Fruit fly (Drosophila melanogaster) whole organism, embryonic: ENCODE measurements around the gene PAPLA1.

Experiments
- Asciz ChIP-seq: fragments of 200-800 bp; sonication (Bioruptor generic); optimal IDR thresholded peaks from 2 replicates; lab custom pipeline; 2017; ENCODE audit warnings: missing biosample characterization, mild to moderate bottlenecking, missing genetic modification characterization, missing genetic modification reagents
- Atf-2 ChIP-seq: fragments of 200-800 bp; sonication (Bioruptor generic); optimal IDR thresholded peaks from 2 replicates; lab custom pipeline; 2016; ENCODE audit warnings: missing biosample characterization, missing genetic modification characterization
- Atf3 ChIP-seq: fragments of 200-800 bp; sonication (Bioruptor generic); optimal IDR thresholded peaks from 3 replicates; lab custom pipeline; 2016; ENCODE audit warnings: missing biosample characterization, missing genetic modification characterization
- CG11695 ChIP-seq: fragments of 200-800 bp; sonication (Bioruptor generic); IDR thresholded peaks from 3 replicates; pipeline ENCODE4 v1.3.6; 2022; ENCODE audit warnings: missing biosample characterization, missing genetic modification characterization
- CG12236 ChIP-seq: fragments of 200-800 bp; sonication (Bioruptor generic); optimal IDR thresholded peaks from 2 replicates; lab custom pipeline; 2016; ENCODE audit warnings: missing biosample characterization, missing genetic modification characterization
- CG14860 ChIP-seq: fragments of 200-800 bp; sonication (Bioruptor generic); IDR thresholded peaks from 3 replicates; pipeline ENCODE4 v1.3.6; 2022; ENCODE audit warnings: missing biosample characterization, missing genetic modification characterization; ENCODE audit not compliant: partially characterized antibody
- CG17328 ChIP-seq: fragments of 200-800 bp; sonication (Bioruptor generic); IDR thresholded peaks from 2 replicates; pipeline ENCODE4 v1.3.6; 2022; ENCODE audit warnings: missing biosample characterization, missing genetic modification characterization
- CG17385 ChIP-seq: fragments of 200-800 bp; sonication (Bioruptor generic); optimal IDR thresholded peaks from 3 replicates; lab custom pipeline; 2018; ENCODE audit warnings: missing biosample characterization, mild to moderate bottlenecking, missing genetic modification characterization
- CG17912 ChIP-seq: fragments of 200-800 bp; sonication (Bioruptor generic); optimal IDR thresholded peaks from 2 replicates; lab custom pipeline; 2018; ENCODE audit warnings: missing biosample characterization, mild to moderate bottlenecking, missing genetic modification characterization
- CG18619 ChIP-seq: fragments of 200-800 bp; sonication (Bioruptor generic); optimal IDR thresholded peaks from 3 replicates; lab custom pipeline; 2017; ENCODE audit warnings: missing biosample characterization, mild to moderate bottlenecking, missing genetic modification characterization
- CG31224 ChIP-seq: fragments of 200-800 bp; sonication (Bioruptor generic); IDR thresholded peaks from 2 replicates; pipeline ENCODE4 v1.3.6; 2022; ENCODE audit warnings: missing biosample characterization, missing genetic modification characterization
- CG4328 ChIP-seq: fragments of 200-800 bp; sonication (Bioruptor generic); optimal IDR thresholded peaks from 3 replicates; lab custom pipeline; 2017; ENCODE audit warnings: missing biosample characterization, missing genetic modification reagents, missing genetic modification characterization
- CG6854 ChIP-seq: fragments of 200-800 bp; sonication (Bioruptor generic); optimal IDR thresholded peaks from 3 replicates; lab custom pipeline; 2017; ENCODE audit warnings: missing biosample characterization, mild to moderate bottlenecking, missing genetic modification characterization
- CG8924 ChIP-seq: fragments of 200-800 bp; optimal IDR thresholded peaks from 3 replicates; lab custom pipeline; 2019; ENCODE audit warnings: missing biosample characterization, mild to moderate bottlenecking, missing genetic modification characterization, moderate library complexity
- CG8944 ChIP-seq: fragments of 200-800 bp; sonication (Bioruptor generic); optimal IDR thresholded peaks from 3 replicates; lab custom pipeline; 2016; ENCODE audit warnings: missing biosample characterization, missing genetic modification characterization
- CG9932 ChIP-seq: fragments of 200-800 bp; sonication (Bioruptor generic); IDR thresholded peaks from 2 replicates; pipeline ENCODE4 v1.3.6; 2022; ENCODE audit warnings: missing biosample characterization, missing genetic modification characterization
- ERR ChIP-seq: fragments of 200-800 bp; sonication (Bioruptor generic); optimal IDR thresholded peaks from 2 replicates; lab custom pipeline; 2016; ENCODE audit warnings: missing biosample characterization, missing genetic modification characterization
- Eip74EF ChIP-seq, 2 experiments: fragments of 200-800 bp in 1 of 2; fragments of >200 bp in 1 of 2; sonication (Bioruptor generic) in 1 of 2; optimal IDR thresholded peaks; 2 replicates each; lab custom pipeline; 2017 to 2019; ENCODE audit warnings: missing biosample characterization in 2 of 2, missing genetic modification characterization in 2 of 2, mild to moderate bottlenecking in 1 of 2, moderate library complexity in 1 of 2
- Ets97D ChIP-seq: fragments of 200-800 bp; sonication (Bioruptor generic); optimal IDR thresholded peaks from 3 replicates; lab custom pipeline; 2016; ENCODE audit warnings: missing biosample characterization, missing genetic modification characterization
- Gsc ChIP-seq: fragments of 200-800 bp; sonication (Bioruptor generic); IDR thresholded peaks from 2 replicates; pipeline ENCODE4 v1.3.6; 2022; ENCODE audit warnings: missing biosample characterization, missing genetic modification characterization
- Lim3 ChIP-seq: fragments of 200-800 bp; sonication (Bioruptor generic); IDR thresholded peaks from 2 replicates; pipeline ENCODE4 v1.3.6; 2022; ENCODE audit warnings: missing biosample characterization, missing genetic modification characterization
- Mes4 ChIP-seq: fragments of 200-800 bp; sonication (Bioruptor generic); optimal IDR thresholded peaks from 2 replicates; lab custom pipeline; 2016; ENCODE audit warnings: missing biosample characterization, missing genetic modification characterization
- NfI ChIP-seq: fragments of 200-800 bp; sonication (Bioruptor generic); optimal IDR thresholded peaks from 3 replicates; lab custom pipeline; 2018; ENCODE audit warnings: missing biosample characterization, mild to moderate bottlenecking, missing genetic modification characterization, moderate library complexity
- Pdp1 ChIP-seq, 2 experiments: fragments of 200-800 bp; sonication (Bioruptor generic); optimal IDR thresholded peaks; 3 replicates each; lab custom pipeline; 2016; ENCODE audit warnings: missing biosample characterization in 2 of 2, missing genetic modification characterization in 2 of 2, mild to moderate bottlenecking in 1 of 2, moderate library complexity in 1 of 2
- Side ChIP-seq: fragments of 200-800 bp; sonication (Bioruptor generic); optimal IDR thresholded peaks from 2 replicates; lab custom pipeline; 2016; ENCODE audit warnings: missing biosample characterization, missing genetic modification characterization
- Sox100B ChIP-seq: fragments of 200-800 bp; sonication (Bioruptor generic); optimal IDR thresholded peaks from 3 replicates; lab custom pipeline; 2018; ENCODE audit warnings: missing biosample characterization, mild to moderate bottlenecking, missing genetic modification characterization
- Spps ChIP-seq: fragments of 200-800 bp; sonication (Bioruptor generic); optimal IDR thresholded peaks from 2 replicates; lab custom pipeline; 2018; ENCODE audit warnings: missing biosample characterization, mild to moderate bottlenecking, missing genetic modification characterization
- Trl ChIP-seq, 3 experiments: fragments of >200 bp in 2 of 3; fragments of 200-800 bp in 1 of 3; sonication (Bioruptor generic) in 1 of 3; optimal IDR thresholded peaks; 2 replicates in 1 of 3; 3 replicates in 2 of 3; lab custom pipeline; 2016 to 2017; ENCODE audit warnings: missing biosample characterization in 1 of 3, missing genetic modification characterization in 1 of 3
- abd-A ChIP-seq: fragments of 200-800 bp; sonication (Bioruptor generic); optimal IDR thresholded peaks from 3 replicates; lab custom pipeline; 2019; ENCODE audit warnings: missing biosample characterization, mild to moderate bottlenecking, missing genetic modification characterization, moderate library complexity
- aop ChIP-seq: fragments of 200-800 bp; sonication (Bioruptor generic); IDR thresholded peaks from 2 replicates; pipeline ENCODE4 v1.3.6; 2022; ENCODE audit warnings: missing biosample characterization, missing genetic modification characterization
- ash1 ChIP-seq: fragments of 200-800 bp; sonication (Bioruptor generic); optimal IDR thresholded peaks from 2 replicates; lab custom pipeline; 2018; ENCODE audit warnings: missing biosample characterization, mild to moderate bottlenecking, missing genetic modification characterization
- bcd ChIP-seq: fragments of 200-800 bp; sonication (Bioruptor generic); optimal IDR thresholded peaks from 2 replicates; lab custom pipeline; 2017; ENCODE audit warnings: missing biosample characterization, mild to moderate bottlenecking, missing genetic modification characterization
- cg ChIP-seq: fragments of 200-800 bp; sonication (Bioruptor generic); optimal IDR thresholded peaks from 3 replicates; lab custom pipeline; 2019; ENCODE audit warnings: missing biosample characterization, mild to moderate bottlenecking, missing genetic modification characterization, moderate library complexity
- disco-r ChIP-seq: fragments of 200-800 bp; sonication (Bioruptor generic); optimal IDR thresholded peaks from 2 replicates; lab custom pipeline; 2016; ENCODE audit warnings: missing biosample characterization, missing genetic modification characterization
- fu2 ChIP-seq: fragments of 200-800 bp; sonication (Bioruptor generic); optimal IDR thresholded peaks from 2 replicates; lab custom pipeline; 2016; ENCODE audit warnings: missing biosample characterization, missing genetic modification characterization
- gem ChIP-seq: fragments of 200-800 bp; sonication (Bioruptor generic); optimal IDR thresholded peaks from 2 replicates; lab custom pipeline; 2019; ENCODE audit warnings: missing biosample characterization, mild to moderate bottlenecking, missing genetic modification characterization, moderate library complexity
- gro ChIP-seq: fragments of 200-800 bp; sonication (Bioruptor generic); optimal IDR thresholded peaks from 2 replicates; lab custom pipeline; 2016; ENCODE audit warnings: missing biosample characterization, missing genetic modification characterization
- her ChIP-seq: fragments of 200-800 bp; sonication (Bioruptor generic); optimal IDR thresholded peaks from 2 replicates; lab custom pipeline; 2016; ENCODE audit warnings: missing biosample characterization, missing genetic modification characterization
- jumu ChIP-seq: fragments of 200-800 bp; sonication (Bioruptor generic); optimal IDR thresholded peaks from 3 replicates; lab custom pipeline; 2016; ENCODE audit warnings: missing biosample characterization, missing genetic modification characterization
- nau ChIP-seq: fragments of 200-800 bp; sonication (Bioruptor generic); optimal IDR thresholded peaks from 3 replicates; lab custom pipeline; 2017; ENCODE audit warnings: missing biosample characterization, mild to moderate bottlenecking, missing genetic modification characterization, missing genetic modification reagents
- onecut ChIP-seq: fragments of 200-800 bp; sonication (Bioruptor generic); IDR thresholded peaks from 2 replicates; pipeline ENCODE4 v1.3.6; 2022; ENCODE audit warnings: missing biosample characterization, missing genetic modification characterization
- prd ChIP-seq, 3 experiments: fragments of >200 bp in 2 of 3; fragments of 200-800 bp in 1 of 3; sonication (Bioruptor generic) in 1 of 3; optimal IDR thresholded peaks in 2 of 3; IDR thresholded peaks in 1 of 3; 2 replicates in 2 of 3; 3 replicates in 1 of 3; pipeline versions ENCODE4 v1.3.6 to Lab custom; 2017 to 2022; ENCODE audit warnings: missing biosample characterization in 1 of 3, missing genetic modification characterization in 1 of 3
- salm ChIP-seq: fragments of 200-800 bp; sonication (Bioruptor generic); optimal IDR thresholded peaks from 2 replicates; lab custom pipeline; 2018; ENCODE audit warnings: missing biosample characterization, mild to moderate bottlenecking, missing genetic modification characterization
- sisA ChIP-seq: fragments of 200-800 bp; sonication (Bioruptor generic); IDR thresholded peaks from 2 replicates; pipeline ENCODE4 v1.3.6; 2022; ENCODE audit warnings: missing biosample characterization, missing genetic modification characterization
- ssp ChIP-seq: fragments of 200-800 bp; sonication (Bioruptor generic); IDR thresholded peaks from 2 replicates; pipeline ENCODE4 v1.3.6; 2022; ENCODE audit warnings: missing biosample characterization, missing genetic modification characterization
- ttk ChIP-seq: fragments of 200-800 bp; sonication (Bioruptor generic); IDR thresholded peaks from 2 replicates; pipeline ENCODE4 v2.1.2; 2022; ENCODE audit warnings: missing biosample characterization, missing genetic modification characterization
- unc-4 ChIP-seq: fragments of 200-800 bp; sonication (Bioruptor generic); IDR thresholded peaks from 2 replicates; pipeline ENCODE4 v1.3.6; 2022; ENCODE audit warnings: missing biosample characterization, missing genetic modification characterization; ENCODE audit not compliant: partially characterized antibody
- vvl ChIP-seq: fragments of 200-800 bp; sonication (Bioruptor generic); IDR thresholded peaks from 2 replicates; pipeline ENCODE4 v1.3.6; 2022; ENCODE audit warnings: missing biosample characterization, missing genetic modification characterization
- z ChIP-seq: fragments of 200-800 bp; sonication (Bioruptor generic); IDR thresholded peaks from 3 replicates; pipeline ENCODE4 v1.3.6; 2022; ENCODE audit warnings: missing biosample characterization, missing genetic modification characterization

Gene PAPLA1

DNA sequence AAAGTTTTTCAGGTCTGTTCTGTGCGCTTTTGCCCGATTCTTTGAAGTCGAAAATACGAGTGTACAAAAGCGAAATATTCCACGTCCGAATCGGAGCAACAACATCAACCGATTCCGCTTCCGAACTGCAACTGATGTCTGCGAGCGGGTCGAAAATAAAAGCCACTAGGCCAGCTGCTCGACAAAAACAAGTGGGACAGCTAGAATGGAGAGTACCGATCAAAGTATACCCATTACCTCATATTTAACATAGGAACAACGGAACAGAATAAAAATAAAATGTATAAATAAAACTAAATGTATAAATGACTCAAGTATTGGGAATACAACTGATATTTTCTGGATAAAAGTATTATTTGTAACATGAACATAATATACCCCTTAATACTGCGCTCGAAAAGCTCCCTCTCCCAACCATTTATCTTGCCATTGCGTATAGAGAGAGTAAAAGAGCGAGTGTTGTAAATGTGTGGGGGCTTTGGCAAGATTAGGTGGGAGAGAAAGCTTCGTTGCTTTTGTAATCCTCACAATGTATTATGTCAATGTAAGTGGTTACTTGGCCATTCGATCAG lies 45.6 kb upstream of the PAPLA1 start, which contains the start of gene SLC5A11 (continued):
- peak; percentile 71 for TF ChIP-seq jumu
- TF ChIP-seq CG8924 (tag; lab: Kevin White, UChicago) = peak; percentile 100
- peak; percentile 58 for TF ChIP-seq Side
- peak; percentile 96 for TF ChIP-seq Ets97D (GFP tag; lab: Kevin White, UChicago)
- peak; percentile 54 for TF ChIP-seq CG8944 (GFP tag; lab: Kevin White, UChicago)
- peak; percentile 36 for TF ChIP-seq CG12236
- TF ChIP-seq CG17328 = peak; percentile 95
- TF ChIP-seq Spps (tag; lab: Kevin White, UChicago) = peak; percentile 77
- TF ChIP-seq CG4328 (GFP tag; lab: Kevin White, UChicago) = peak; percentile 93
- TF ChIP-seq Lim3 = peak; percentile 99
- TF ChIP-seq Eip74EF (GFP tag; optimal IDR thresholded peaks at IDR 0.05; lab: Kevin White, UChicago) = peak in 1 of 2 experiments; percentile 100
- TF ChIP-seq CG17385 (GFP tag; lab: Kevin White, UChicago) = peak; percentile 93
- peak; percentile 92 for TF ChIP-seq abd-A
- peak; percentile 91 for TF ChIP-seq ssp (GFP tag; lab: Robert Waterston, UW)
- no peak for TF ChIP-seq Gsc (GFP tag; lab: Robert Waterston, UW)
- TF ChIP-seq Asciz (GFP tag; lab: Kevin White, UChicago) = peak; percentile 96
- peak; percentile 34; the same call in 1 of the 2 replicates for TF ChIP-seq aop (GFP tag; lab: Robert Waterston, UW)
- TF ChIP-seq NfI (GFP tag; lab: Kevin White, UChicago) = peak; percentile 86
- TF ChIP-seq nau (GFP tag; lab: Kevin White, UChicago) = peak; percentile 98
- peak; percentile 87 for TF ChIP-seq her (GFP tag; lab: Kevin White, UChicago)
- no peak for TF ChIP-seq unc-4 (GFP tag; lab: Robert Waterston, UW)
- peak; percentile 99 for TF ChIP-seq CG6854 (GFP tag; lab: Kevin White, UChicago)
- TF ChIP-seq Atf3 = no peak
- TF ChIP-seq Mes4 (GFP tag; lab: Kevin White, UChicago) = no peak
- 0 out of 3 replicates have a peak, but pooled peaks have one; percentile 63 for TF ChIP-seq z (GFP tag; lab: Robert Waterston, UW)
- 0 out of 3 replicates have a peak, but pooled peaks have one; percentile 12 for TF ChIP-seq CG14860 (GFP tag; lab: Robert Waterston, UW)
- peak; percentile 100 for TF ChIP-seq CG11695 (GFP tag; lab: Robert Waterston, UW)
- TF ChIP-seq CG31224 (GFP tag; lab: Robert Waterston, UW) = peak; percentile 93
- TF ChIP-seq CG18619 (GFP tag; lab: Kevin White, UChicago) = peak; percentile 92
- peak; percentile 68 for TF ChIP-seq cg (GFP tag; lab: Kevin White, UChicago)
- TF ChIP-seq CG9932 (GFP tag; lab: Robert Waterston, UW) = peak; percentile 96
- TF ChIP-seq ERR (GFP tag; lab: Kevin White, UChicago) = peak; percentile 97
- TF ChIP-seq disco-r (GFP tag; lab: Kevin White, UChicago) = peak; percentile 15
- TF ChIP-seq Atf-2 (GFP tag; lab: Kevin White, UChicago) = peak; percentile 95
- peak; percentile 68 for TF ChIP-seq ash1 (GFP tag; lab: Kevin White, UChicago)
- peak; percentile 93 to 98 for TF ChIP-seq Pdp1 (GFP tag; optimal IDR thresholded peaks at IDR 0.05; lab: Kevin White, UChicago)
- TF ChIP-seq Trl (optimal IDR thresholded peaks at IDR 0.05; lab: Kevin White, UChicago) = peak; percentile 83 to 99
- peak; percentile 96 for TF ChIP-seq Trl (GFP tag; optimal IDR thresholded peaks at IDR 0.05; lab: Kevin White, UChicago)
- TF ChIP-seq gro (GFP tag; lab: Kevin White, UChicago) = peak; percentile 99
- TF ChIP-seq salm (tag; lab: Kevin White, UChicago) = peak; percentile 81
- peak; percentile 98 for TF ChIP-seq gem (tag; lab: Kevin White, UChicago)
- TF ChIP-seq bcd = peak; percentile 99
- no peak for TF ChIP-seq prd (optimal IDR thresholded peaks at IDR 0.05; lab: Kevin White, UChicago)
- TF ChIP-seq prd (GFP tag; IDR thresholded peaks at IDR 0.05; lab: Robert Waterston, UW) = peak; percentile 97
- TF ChIP-seq sisA (GFP tag; lab: Robert Waterston, UW) = peak; percentile 99
- peak; percentile 99 for TF ChIP-seq vvl (GFP tag; lab: Robert Waterston, UW)
- peak; percentile 85 for TF ChIP-seq onecut (GFP tag; lab: Robert Waterston, UW)
- TF ChIP-seq fu2 (GFP tag; lab: Kevin White, UChicago) = peak; percentile 68
- peak; percentile 97 for TF ChIP-seq ttk (GFP tag; lab: Robert Waterston, UW)
- peak; percentile 59 for TF ChIP-seq CG17912 (GFP tag; lab: Kevin White, UChicago)
- peak; percentile 99 for TF ChIP-seq Sox100B (GFP tag; lab: Kevin White, UChicago)
